Worm (Caenorhabditis elegans): ENCODE data around the gene C45G7.13.

Gene C45G7.13

DNA sequence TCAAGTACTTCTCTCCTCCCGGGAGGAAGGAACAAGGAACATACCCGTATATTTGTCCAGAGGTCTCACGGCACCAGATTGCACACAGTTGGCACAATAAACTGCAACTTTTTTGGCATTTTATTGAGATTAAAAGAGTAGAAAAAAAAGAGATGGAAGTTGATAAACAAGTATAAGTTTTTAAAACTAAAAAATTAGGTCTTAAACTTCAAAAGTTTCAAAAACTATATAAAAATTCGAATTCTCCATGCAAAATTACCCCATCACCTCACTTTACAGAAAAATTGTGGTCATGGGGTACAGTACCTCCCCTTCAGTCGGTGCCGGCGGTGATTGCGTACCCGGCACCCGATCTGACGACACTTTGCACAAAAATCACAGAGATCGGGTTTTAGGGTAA, at the start of gene C45G7.13:
TSS of gene C45G7.13 (minus strand) at position 101 of the 400 bp plus-strand sequence.
- TF ChIP-seq pes-1 (GFP tag; IDR thresholded peaks at IDR 0.05) (no peak), ceh-36 (tag; optimal IDR thresholded peaks at IDR 0.05) (no peak), ceh-13 (GFP tag; optimal IDR thresholded peaks at IDR 0.05) (no peak), scrt-1 (GFP tag; IDR thresholded peaks at IDR 0.05) (no peak), tbx-11 (GFP tag; IDR thresholded peaks at IDR 0.05) (no peak), ets-7 (tag; optimal IDR thresholded peaks at IDR 0.05) (no peak), hmg-4 (GFP tag; optimal IDR thresholded peaks at IDR 0.05) (no peak), B0310.2 (tag; optimal IDR thresholded peaks at IDR 0.05) (no peak), aly-1 (tag; optimal IDR thresholded peaks at IDR 0.05) (no peak), hmbx-1 (tag; optimal IDR thresholded peaks at IDR 0.05) (no peak), tra-4 (tag; optimal IDR thresholded peaks at IDR 0.05) (no peak), hnd-1 (tag; optimal IDR thresholded peaks at IDR 0.05) (no peak), F13C5.2 (tag; optimal IDR thresholded peaks at IDR 0.05) (no peak), tbx-37 (GFP tag; conservative IDR thresholded peaks at IDR 0.05) (no peak), sea-1 (GFP tag; conservative IDR thresholded peaks at IDR 0.05) (no peak)

DNA sequence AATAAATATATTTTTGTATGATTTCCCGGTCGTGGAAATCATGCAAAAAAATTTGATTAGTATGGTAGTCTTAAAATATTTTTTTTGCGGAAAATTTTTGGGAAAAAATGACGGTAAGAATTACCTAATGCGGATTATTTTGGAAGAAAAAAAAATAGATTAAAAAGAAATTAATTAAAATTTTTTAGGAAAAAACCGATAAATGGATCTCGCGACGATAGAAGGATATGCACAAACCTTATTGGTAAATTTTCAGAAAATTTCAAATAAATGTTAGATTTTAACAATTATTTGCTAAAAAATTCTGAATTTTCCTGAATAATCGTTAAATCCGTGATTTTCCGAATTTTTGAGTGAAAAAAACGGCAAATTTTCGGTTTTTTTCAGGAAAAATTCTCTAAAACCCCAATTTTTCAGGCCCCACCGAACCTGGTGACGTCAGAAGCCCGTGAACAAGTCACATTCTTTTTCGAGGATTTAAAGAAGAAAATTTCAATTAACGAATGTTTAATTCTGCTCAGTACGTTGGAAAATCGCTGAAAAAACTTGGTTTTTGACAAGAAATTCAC, 46.6 kb upstream of the C45G7.13 start, which contains the start of gene Y69A2AR.16:
TSS of gene Y69A2AR.16 (plus strand) at position 189 of the 569 bp plus-strand sequence.
- TF ChIP-seq ceh-13 (GFP tag; optimal IDR thresholded peaks at IDR 0.05), result no peak
- no peak for TF ChIP-seq tra-4 (tag; optimal IDR thresholded peaks at IDR 0.05)
- no peak for TF ChIP-seq hmg-4 (GFP tag; optimal IDR thresholded peaks at IDR 0.05)

DNA sequence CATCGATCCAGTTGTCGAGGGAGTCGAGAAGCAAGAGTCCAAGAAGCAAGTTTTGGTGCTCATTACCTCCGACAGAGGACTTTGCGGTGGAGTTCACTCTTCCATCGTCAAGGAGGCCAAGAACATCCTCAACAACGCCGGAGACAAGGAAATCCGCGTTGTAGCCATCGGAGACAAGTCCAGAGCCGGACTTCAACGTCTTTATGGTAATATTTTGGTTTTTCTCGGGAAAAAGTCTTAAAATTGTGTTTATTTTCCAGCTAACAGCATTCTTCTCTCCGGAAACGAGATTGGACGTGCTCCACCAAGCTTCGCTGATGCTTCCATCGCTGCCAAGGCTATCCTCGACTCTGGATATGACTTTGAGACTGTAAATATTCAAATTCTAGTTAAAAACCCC, 45.0 kb upstream of the C45G7.13 start:
- TF ChIP-seq sea-1 (GFP tag; conservative IDR thresholded peaks at IDR 0.05) (no peak), B0310.2 (tag; optimal IDR thresholded peaks at IDR 0.05) (no peak), ama-1 (optimal IDR thresholded peaks at IDR 0.05) (no peak), ets-7 (tag; optimal IDR thresholded peaks at IDR 0.05) (no peak), scrt-1 (GFP tag; IDR thresholded peaks at IDR 0.05) (no peak), hmbx-1 (tag; optimal IDR thresholded peaks at IDR 0.05) (no peak), flt-1 (GFP tag; IDR thresholded peaks at IDR 0.05) (no peak), tbx-37 (GFP tag; conservative IDR thresholded peaks at IDR 0.05) (no peak)

DNA sequence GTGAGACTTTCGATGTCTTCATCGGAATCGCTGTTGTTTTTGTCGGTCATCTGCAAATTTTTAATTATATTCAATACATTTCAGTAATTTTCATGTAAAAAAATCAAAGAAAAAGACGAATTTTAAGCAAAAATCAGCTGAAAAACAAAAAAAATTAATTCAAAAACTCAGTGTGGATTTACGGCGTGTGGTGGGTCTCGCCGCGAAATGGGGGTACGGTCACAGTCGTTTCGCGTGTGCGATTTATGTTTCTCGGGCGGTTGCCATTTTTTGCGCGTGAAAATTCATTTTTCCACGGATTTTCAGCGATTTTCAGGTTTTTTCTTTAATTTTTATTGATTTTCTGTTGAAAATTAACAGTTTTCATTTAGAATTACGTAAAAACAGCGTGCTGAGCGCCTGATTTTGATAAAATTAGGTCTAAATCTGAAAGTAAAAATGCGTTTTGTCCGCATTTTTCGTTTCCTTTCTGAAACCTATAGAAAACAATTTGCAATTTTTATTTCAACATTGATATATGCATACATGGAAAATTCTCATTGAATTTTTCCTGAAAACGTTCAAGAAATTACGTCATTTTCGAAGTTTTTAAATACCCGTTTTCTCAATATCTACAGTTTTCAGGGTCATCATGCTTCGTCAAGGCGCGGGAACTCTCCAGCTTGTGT, 44.1 kb upstream of the C45G7.13 start, which contains the start of the genes ccdc-12 and Y69A2AR.18:
TSS of gene ccdc-12 (minus strand) at position 57 of the 668 bp plus-strand sequence.
TSS of gene Y69A2AR.18 (plus strand) at position 618 of the 668 bp plus-strand sequence.
- TF ChIP-seq scrt-1 (GFP tag; IDR thresholded peaks at IDR 0.05) (no peak), F13C5.2 (tag; optimal IDR thresholded peaks at IDR 0.05) (peak; percentile 56)

DNA sequence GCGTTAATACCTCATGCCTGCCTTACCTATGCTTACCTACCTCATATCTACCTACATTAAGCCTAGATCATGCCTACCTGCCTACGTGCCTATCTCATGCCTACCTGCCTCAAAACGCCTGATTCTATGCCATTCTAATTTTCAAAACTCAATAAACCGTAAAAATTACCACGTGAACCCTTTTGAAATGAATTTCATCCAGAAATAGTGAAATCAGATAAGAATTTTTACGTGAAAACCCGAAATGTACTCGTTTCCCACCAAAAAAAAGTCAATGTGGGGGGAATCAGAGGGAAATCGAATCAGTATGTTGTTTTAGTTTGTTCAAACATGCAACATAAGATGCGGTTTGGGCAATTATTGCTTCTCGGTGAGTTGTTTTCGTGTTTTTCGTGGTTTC, 37.4 kb upstream of the C45G7.13 start, which contains the start of gene Y69A2AR.19:
TSS of gene Y69A2AR.19 (plus strand) at position 301 of the 400 bp plus-strand sequence.
- TF ChIP-seq hnd-1 (tag; optimal IDR thresholded peaks at IDR 0.05) (no peak), F13C5.2 (tag; optimal IDR thresholded peaks at IDR 0.05) (no peak), sea-1 (GFP tag; conservative IDR thresholded peaks at IDR 0.05) (no peak), pes-1 (GFP tag; IDR thresholded peaks at IDR 0.05) (no peak), tra-4 (tag; optimal IDR thresholded peaks at IDR 0.05) (no peak), hmg-4 (GFP tag; optimal IDR thresholded peaks at IDR 0.05) (no peak), hmbx-1 (tag; optimal IDR thresholded peaks at IDR 0.05) (no peak), B0310.2 (tag; optimal IDR thresholded peaks at IDR 0.05) (no peak), scrt-1 (GFP tag; IDR thresholded peaks at IDR 0.05) (no peak), flt-1 (GFP tag; IDR thresholded peaks at IDR 0.05) (no peak)

DNA sequence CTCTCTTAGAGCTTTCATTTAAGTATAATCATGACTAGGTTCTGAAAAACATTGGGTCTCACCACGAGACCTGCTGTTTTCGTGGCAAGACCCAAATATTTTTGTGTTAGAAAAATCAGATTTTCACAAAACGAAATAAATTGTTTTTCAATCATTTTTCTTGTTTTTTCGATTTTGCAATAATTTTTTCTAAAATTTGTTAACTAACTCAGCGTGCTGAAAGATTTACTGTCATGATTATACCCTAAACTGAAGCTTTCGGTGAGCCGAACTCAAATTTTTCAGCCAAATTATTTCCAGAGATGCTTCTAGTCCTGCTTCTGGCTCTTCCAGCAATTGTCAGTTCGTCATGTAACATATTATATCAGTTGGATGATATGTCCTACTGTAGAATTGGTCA, 30.8 kb upstream of the C45G7.13 start, which contains the start of gene Y69A2AL.2:
TSS of gene Y69A2AL.2 (plus strand) at position 301 of the 400 bp plus-strand sequence.
- no peak for TF ChIP-seq tbx-11 (GFP tag; IDR thresholded peaks at IDR 0.05)
- TF ChIP-seq tra-4 (tag; optimal IDR thresholded peaks at IDR 0.05), result no peak
- no peak for TF ChIP-seq ets-7 (tag; optimal IDR thresholded peaks at IDR 0.05)
- TF ChIP-seq hmg-4 (GFP tag; optimal IDR thresholded peaks at IDR 0.05), result no peak
- no peak for TF ChIP-seq sea-1 (GFP tag; conservative IDR thresholded peaks at IDR 0.05)
- TF ChIP-seq ceh-36 (tag; optimal IDR thresholded peaks at IDR 0.05), result no peak
- no peak for TF ChIP-seq tbx-37 (GFP tag; conservative IDR thresholded peaks at IDR 0.05)
- no peak for TF ChIP-seq ama-1 (optimal IDR thresholded peaks at IDR 0.05)
- no peak for TF ChIP-seq aly-1 (tag; optimal IDR thresholded peaks at IDR 0.05)
- no peak for TF ChIP-seq hmbx-1 (tag; optimal IDR thresholded peaks at IDR 0.05)
- no peak for TF ChIP-seq B0310.2 (tag; optimal IDR thresholded peaks at IDR 0.05)
- no peak for TF ChIP-seq flt-1 (GFP tag; IDR thresholded peaks at IDR 0.05)
- TF ChIP-seq hnd-1 (tag; optimal IDR thresholded peaks at IDR 0.05), result no peak
- TF ChIP-seq ceh-13 (GFP tag; optimal IDR thresholded peaks at IDR 0.05), result no peak
- no peak for TF ChIP-seq pes-1 (GFP tag; IDR thresholded peaks at IDR 0.05)
- TF ChIP-seq scrt-1 (GFP tag; IDR thresholded peaks at IDR 0.05), result no peak
- no peak for TF ChIP-seq F13C5.2 (tag; optimal IDR thresholded peaks at IDR 0.05)

DNA sequence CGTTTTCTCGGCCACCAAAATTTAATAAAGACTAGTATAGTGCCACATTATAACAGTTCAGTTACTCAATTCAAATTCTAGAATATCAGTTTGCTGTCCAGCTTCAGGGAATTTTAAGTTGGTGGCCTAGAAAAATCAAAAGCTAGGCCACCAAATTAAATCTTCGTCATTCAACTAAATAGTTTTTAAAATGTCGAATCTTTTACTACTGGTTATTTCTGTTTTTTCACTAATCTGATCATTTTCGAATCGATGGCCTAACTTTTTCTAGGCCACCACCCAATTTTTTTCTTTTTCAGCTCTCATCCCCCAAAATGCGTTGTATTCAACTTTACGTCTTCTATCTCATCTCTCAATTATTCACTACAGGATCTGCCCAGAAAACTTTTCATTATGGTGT, 25.3 kb upstream of the C45G7.13 start, which contains the start of gene grd-16:
TSS of gene grd-16 (plus strand) at position 301 of the 400 bp plus-strand sequence.
- no peak for TF ChIP-seq ceh-36 (tag; optimal IDR thresholded peaks at IDR 0.05)
- no peak for TF ChIP-seq tbx-11 (GFP tag; IDR thresholded peaks at IDR 0.05)
- no peak for TF ChIP-seq pes-1 (GFP tag; IDR thresholded peaks at IDR 0.05)
- no peak for TF ChIP-seq ets-7 (tag; optimal IDR thresholded peaks at IDR 0.05)
- TF ChIP-seq sea-1 (GFP tag; conservative IDR thresholded peaks at IDR 0.05), result no peak
- no peak for TF ChIP-seq F13C5.2 (tag; optimal IDR thresholded peaks at IDR 0.05)
- TF ChIP-seq ceh-13 (GFP tag; optimal IDR thresholded peaks at IDR 0.05), result no peak
- TF ChIP-seq B0310.2 (tag; optimal IDR thresholded peaks at IDR 0.05), result no peak
- TF ChIP-seq hmg-4 (GFP tag; optimal IDR thresholded peaks at IDR 0.05), result no peak
- TF ChIP-seq hmbx-1 (tag; optimal IDR thresholded peaks at IDR 0.05), result no peak

All from whole organism, early embryonic.